Worm (Caenorhabditis elegans) whole organism, young adult: ENCODE data around the gene garr-1.

ENCODE experiments used
- B0035.1 ChIP-seq: sonication (generic microtip); optimal IDR thresholded peaks from 2 replicates; lab custom pipeline; 2016; ENCODE audit warnings: missing genetic modification characterization, mild to moderate bottlenecking, missing compliant biosample characterization, missing genotype, missing genetic modification reagents
- B0336.3 ChIP-seq: fragments of 200-800 bp; sonication (Bioruptor generic); IDR thresholded peaks from 2 replicates; pipeline ENCODE4 v1.3.6; 2022; ENCODE audit warnings: missing genetic modification characterization, missing compliant biosample characterization
- F33H1.4 ChIP-seq: fragments of 200-800 bp; sonication (Bioruptor generic); IDR thresholded peaks from 2 replicates; pipeline ENCODE4 v1.3.6; 2022; ENCODE audit warnings: missing genetic modification reagents, missing genetic modification characterization, missing compliant biosample characterization
- F52B5.7 ChIP-seq: sonication (generic microtip); optimal IDR thresholded peaks from 2 replicates; lab custom pipeline; 2016; ENCODE audit warnings: mild to moderate bottlenecking, missing genetic modification characterization, missing compliant biosample characterization
- K11D2.4 ChIP-seq: fragments of 200-800 bp; sonication (Bioruptor generic); IDR thresholded peaks from 2 replicates; pipeline ENCODE4 v1.3.6; 2022; ENCODE audit warnings: missing genetic modification reagents, missing genetic modification characterization, missing compliant biosample characterization
- Y53F4B.3 ChIP-seq: fragments of 200-800 bp; sonication (Bioruptor generic); IDR thresholded peaks from 2 replicates; pipeline ENCODE4 v1.3.6; 2022; ENCODE audit warnings: missing genetic modification reagents, missing genetic modification characterization, missing compliant biosample characterization
- Y53G8AR.9 ChIP-seq: fragments of 200-800 bp; sonication (Bioruptor generic); conservative IDR thresholded peaks from 2 replicates; pipeline ENCODE4 v1.3.6; 2022; ENCODE audit warnings: missing genetic modification reagents, missing genetic modification characterization, missing compliant biosample characterization
- Y56A3A.18 ChIP-seq: fragments of 200-800 bp; sonication (Bioruptor generic); IDR thresholded peaks from 2 replicates; pipeline ENCODE4 v1.3.6; 2022; ENCODE audit warnings: missing genetic modification reagents, missing genetic modification characterization, missing compliant biosample characterization
- Y95B8A.8 ChIP-seq: fragments of 200-800 bp; sonication (Bioruptor generic); IDR thresholded peaks from 2 replicates; pipeline ENCODE4 v1.3.6; 2022; ENCODE audit warnings: missing genetic modification reagents, missing genetic modification characterization, missing compliant biosample characterization
- akir-1 ChIP-seq: fragments of 200-800 bp; sonication (Bioruptor generic); optimal IDR thresholded peaks from 2 replicates; lab custom pipeline; 2018; ENCODE audit warnings: mild to moderate bottlenecking, missing genetic modification characterization, moderate library complexity, missing compliant biosample characterization
- ama-1 ChIP-seq, 3 experiments: fragments of 150-350 bp in 1 of 3; sonication (generic microtip) in 2 of 3; optimal IDR thresholded peaks; 2 replicates each; lab custom pipeline; 2014 to 2018; ENCODE audit warnings: missing biosample characterization in 2 of 3, missing genetic modification characterization in 2 of 3, missing genetic modification reagents in 2 of 3
- aptf-3 ChIP-seq: fragments of 200-800 bp; sonication (Bioruptor generic); IDR thresholded peaks from 2 replicates; pipeline ENCODE4 v1.3.6; 2022; ENCODE audit warnings: missing genetic modification characterization, missing compliant biosample characterization
- athp-1 ChIP-seq: sonication (generic microtip); optimal IDR thresholded peaks from 2 replicates; lab custom pipeline; 2017; ENCODE audit warnings: mild to moderate bottlenecking, missing genetic modification characterization, missing compliant biosample characterization
- attf-3 ChIP-seq: fragments of 200-800 bp; sonication (Bioruptor generic); conservative IDR thresholded peaks from 2 replicates; pipeline ENCODE4 v1.3.6; 2022; ENCODE audit warnings: missing genetic modification reagents, missing genetic modification characterization, missing compliant biosample characterization
- attf-5 ChIP-seq: fragments of 200-800 bp; sonication (Bioruptor generic); optimal IDR thresholded peaks from 2 replicates; lab custom pipeline; 2018; ENCODE audit warnings: mild to moderate bottlenecking, missing genetic modification characterization, missing compliant biosample characterization
- cebp-1 ChIP-seq, 2 experiments: fragments of 200-800 bp in 1 of 2; sonication (Bioruptor generic) in 1 of 2; sonication (generic microtip) in 1 of 2; IDR thresholded peaks in 1 of 2; optimal IDR thresholded peaks in 1 of 2; 2 replicates each; pipeline versions ENCODE4 v1.3.6 to Lab custom; 2017 to 2022; ENCODE audit warnings: missing compliant biosample characterization in 2 of 2, missing genetic modification characterization in 2 of 2, mild to moderate bottlenecking in 1 of 2, missing genetic modification reagents in 1 of 2, moderate library complexity in 1 of 2
- cebp-2 ChIP-seq: fragments of 200-800 bp; sonication (Bioruptor generic); IDR thresholded peaks from 2 replicates; pipeline ENCODE4 v1.3.6; 2022; ENCODE audit warnings: missing genetic modification characterization, missing compliant biosample characterization
- ceh-27 ChIP-seq: fragments of 200-800 bp; sonication (Bioruptor generic); optimal IDR thresholded peaks from 2 replicates; lab custom pipeline; 2018; ENCODE audit warnings: mild to moderate bottlenecking, missing genetic modification characterization, moderate library complexity, missing compliant biosample characterization
- chd-7 ChIP-seq: sonication (generic microtip); optimal IDR thresholded peaks from 2 replicates; lab custom pipeline; 2016; ENCODE audit warnings: mild to moderate bottlenecking, missing genetic modification characterization, moderate library complexity, missing compliant biosample characterization
- die-1 ChIP-seq: sonication (generic microtip); optimal IDR thresholded peaks from 2 replicates; lab custom pipeline; 2016; ENCODE audit warnings: missing genotype, mild to moderate bottlenecking, missing genetic modification characterization, missing compliant biosample characterization
- dpff-1 ChIP-seq: sonication (generic microtip); optimal IDR thresholded peaks from 2 replicates; lab custom pipeline; 2017; ENCODE audit warnings: mild to moderate bottlenecking, missing genetic modification characterization, missing compliant biosample characterization
- efl-1 ChIP-seq: fragments of 150-350 bp; optimal IDR thresholded peaks from 2 replicates; lab custom pipeline; 2014; ENCODE audit warnings: missing biosample characterization, missing genetic modification reagents, missing genetic modification characterization
- ekl-4 ChIP-seq: fragments of 200-800 bp; sonication (Bioruptor generic); IDR thresholded peaks from 2 replicates; pipeline ENCODE4 v1.3.6; 2022; ENCODE audit warnings: missing genetic modification reagents, missing genetic modification characterization, missing compliant biosample characterization
- fkh-3 ChIP-seq: sonication (generic microtip); optimal IDR thresholded peaks from 2 replicates; lab custom pipeline; 2016; ENCODE audit warnings: mild to moderate bottlenecking, missing genetic modification characterization, missing compliant biosample characterization
- hrde-1 ChIP-seq: sonication (generic microtip); optimal IDR thresholded peaks from 2 replicates; lab custom pipeline; 2016; ENCODE audit warnings: missing genetic modification characterization, mild to moderate bottlenecking, missing compliant biosample characterization, moderate library complexity, missing genotype, missing genetic modification reagents, borderline replicate concordance
- lin-35 ChIP-seq, 3 experiments: fragments of 150-350 bp in 2 of 3; sonication (generic microtip) in 1 of 3; optimal IDR thresholded peaks; 2 replicates each; lab custom pipeline; 2014 to 2018; ENCODE audit warnings: missing biosample characterization in 3 of 3, missing genetic modification characterization in 3 of 3, missing genetic modification reagents in 3 of 3
- lin-54 ChIP-seq: fragments of 200-800 bp; sonication (Bioruptor generic); optimal IDR thresholded peaks from 2 replicates; lab custom pipeline; 2018; ENCODE audit warnings: mild to moderate bottlenecking, missing genetic modification characterization, missing compliant biosample characterization
- lir-1 ChIP-seq: fragments of 200-800 bp; sonication (Bioruptor generic); conservative IDR thresholded peaks from 2 replicates; pipeline ENCODE4 v1.3.6; 2022; ENCODE audit warnings: missing genetic modification reagents, missing genetic modification characterization, missing compliant biosample characterization
- madf-6 ChIP-seq: fragments of 200-800 bp; sonication (Bioruptor generic); IDR thresholded peaks from 2 replicates; pipeline ENCODE4 v1.3.6; 2022; ENCODE audit warnings: missing genetic modification reagents, missing genetic modification characterization, missing compliant biosample characterization
- mes-4 ChIP-seq: sonication (generic microtip); optimal IDR thresholded peaks from 2 replicates; lab custom pipeline; 2016; ENCODE audit warnings: missing genotype, missing genetic modification characterization, missing compliant biosample characterization
- nfyb-1 ChIP-seq: fragments of 200-800 bp; sonication (Bioruptor generic); IDR thresholded peaks from 2 replicates; pipeline ENCODE4 v1.3.6; 2022; ENCODE audit warnings: missing genetic modification reagents, missing genetic modification characterization, missing compliant biosample characterization
- nhr-90 ChIP-seq: sonication (generic microtip); optimal IDR thresholded peaks from 2 replicates; lab custom pipeline; 2016; ENCODE audit warnings: missing genotype, mild to moderate bottlenecking, missing genetic modification characterization, missing compliant biosample characterization
- rcor-1 ChIP-seq: fragments of 200-800 bp; sonication (Bioruptor generic); IDR thresholded peaks from 2 replicates; pipeline ENCODE4 v1.3.6; 2022; ENCODE audit warnings: missing genetic modification reagents, missing genetic modification characterization, missing compliant biosample characterization
- rec-8 ChIP-seq, 2 experiments: sonication (generic microtip); optimal IDR thresholded peaks; 2 replicates each; lab custom pipeline; 2016; ENCODE audit warnings: mild to moderate bottlenecking in 2 of 2, missing genetic modification characterization in 2 of 2, missing genetic modification reagents in 2 of 2, missing genotype in 2 of 2, missing biosample characterization in 1 of 2, missing compliant biosample characterization in 1 of 2, moderate library complexity in 1 of 2
- repo-1 ChIP-seq: sonication (generic microtip); optimal IDR thresholded peaks from 2 replicates; lab custom pipeline; 2017; ENCODE audit warnings: mild to moderate bottlenecking, missing genetic modification characterization, missing compliant biosample characterization
- sdz-38 ChIP-seq: sonication (generic microtip); optimal IDR thresholded peaks from 2 replicates; lab custom pipeline; 2016; ENCODE audit warnings: missing genotype, missing genetic modification characterization, missing compliant biosample characterization
- sea-2 ChIP-seq: fragments of 200-800 bp; sonication (Bioruptor generic); IDR thresholded peaks from 2 replicates; pipeline ENCODE4 v1.3.6; 2022; ENCODE audit warnings: missing genetic modification characterization, missing compliant biosample characterization
- snpc-1.1 ChIP-seq: sonication (generic microtip); optimal IDR thresholded peaks from 2 replicates; lab custom pipeline; 2017; ENCODE audit warnings: missing genetic modification characterization, mild to moderate bottlenecking, missing compliant biosample characterization, antibody characterized with exemption, moderate library complexity, missing genotype, missing genetic modification reagents; ENCODE audit not compliant: insufficient read depth
- snpc-1.3 ChIP-seq: sonication (generic microtip); optimal IDR thresholded peaks from 2 replicates; lab custom pipeline; 2017; ENCODE audit warnings: missing genetic modification characterization, mild to moderate bottlenecking, missing compliant biosample characterization, antibody characterized with exemption, moderate library complexity, missing genotype, missing genetic modification reagents; ENCODE audit not compliant: insufficient read depth
- snpc-3.4 ChIP-seq: sonication (generic microtip); optimal IDR thresholded peaks from 2 replicates; lab custom pipeline; 2017; ENCODE audit warnings: missing genetic modification characterization, mild to moderate bottlenecking, missing compliant biosample characterization, antibody characterized with exemption, moderate library complexity, missing genotype, missing genetic modification reagents
- tbx-9 ChIP-seq: sonication (generic microtip); optimal IDR thresholded peaks from 2 replicates; lab custom pipeline; 2016; ENCODE audit warnings: borderline replicate concordance, missing genetic modification characterization, inconsistent platforms, missing compliant biosample characterization
- unc-130 ChIP-seq: sonication (generic microtip); optimal IDR thresholded peaks from 2 replicates; lab custom pipeline; 2016; ENCODE audit warnings: missing genetic modification reagents, missing genetic modification characterization, missing compliant biosample characterization
- ztf-18 ChIP-seq: sonication (generic microtip); optimal IDR thresholded peaks from 2 replicates; lab custom pipeline; 2016; ENCODE audit warnings: missing genotype, mild to moderate bottlenecking, missing genetic modification characterization, missing compliant biosample characterization
- ztf-25 ChIP-seq: fragments of 200-800 bp; sonication (Bioruptor generic); IDR thresholded peaks from 2 replicates; pipeline ENCODE4 v1.3.6; 2022; ENCODE audit warnings: missing genetic modification reagents, missing genetic modification characterization, missing compliant biosample characterization
- ztf-3 ChIP-seq: fragments of 200-800 bp; sonication (Bioruptor generic); optimal IDR thresholded peaks from 2 replicates; lab custom pipeline; 2018; ENCODE audit warnings: mild to moderate bottlenecking, missing genetic modification characterization, missing compliant biosample characterization

Gene garr-1

DNA sequence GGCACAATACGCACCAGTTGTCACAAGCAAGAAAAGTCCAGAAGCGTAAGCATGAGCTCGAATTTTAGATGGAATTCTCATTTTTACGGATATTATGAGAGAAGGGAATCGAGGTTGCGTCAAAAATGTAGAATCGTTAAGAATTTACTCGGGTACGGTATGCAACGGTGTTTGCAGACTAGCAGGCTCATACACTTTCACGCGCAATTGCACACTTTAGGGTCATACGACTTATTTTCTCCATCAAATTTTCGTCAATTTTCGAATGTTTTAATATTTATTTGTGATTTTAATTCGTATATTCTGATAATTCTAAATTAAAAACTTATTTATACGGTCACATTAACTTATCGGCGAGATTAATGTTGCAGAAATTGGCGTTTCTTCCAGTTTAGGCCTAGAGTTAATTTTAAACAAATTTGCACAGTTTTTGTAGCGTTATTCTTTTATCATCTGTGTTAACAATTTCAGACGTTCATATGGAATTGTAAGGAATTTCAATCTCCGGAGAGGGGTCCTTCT lies 32.5 kb upstream of the garr-1 start, which contains the start of the genes T07A9.15 and nog-1 (continued):
- TF ChIP-seq ztf-25 (GFP tag; lab: Robert Waterston, UW): no peak
- TF ChIP-seq lir-1 (GFP tag; lab: Robert Waterston, UW): no peak
- TF ChIP-seq snpc-3.4: peak; percentile 66
- no peak for TF ChIP-seq nhr-90
- TF ChIP-seq aptf-3 (GFP tag; lab: Robert Waterston, UW): no peak
- no peak for TF ChIP-seq sdz-38
- TF ChIP-seq rec-8 (tag; optimal IDR thresholded peaks at IDR 0.05; lab: Kevin White, UChicago): no peak
- TF ChIP-seq unc-130: no peak
- peak; percentile 53 for TF ChIP-seq ceh-27 (GFP tag; lab: Kevin White, UChicago)
- no peak for TF ChIP-seq Y53F4B.3 (GFP tag; lab: Robert Waterston, UW)
- no peak for TF ChIP-seq attf-5
- TF ChIP-seq athp-1 (tag; lab: Kevin White, UChicago): no peak
- TF ChIP-seq chd-7: no peak
- TF ChIP-seq lin-54 (GFP tag; lab: Kevin White, UChicago): peak; percentile 49
- no peak for TF ChIP-seq Y95B8A.8 (GFP tag; lab: Robert Waterston, UW)
- no peak for TF ChIP-seq die-1
- TF ChIP-seq ztf-18 (tag; lab: Kevin White, UChicago): no peak
- no peak for TF ChIP-seq ama-1 (optimal IDR thresholded peaks at IDR 0.05; lab: Kevin White, UChicago)
- no peak for TF ChIP-seq ama-1 (GFP tag; optimal IDR thresholded peaks at IDR 0.05; lab: Kevin White, UChicago)
- no peak for TF ChIP-seq mes-4
- TF ChIP-seq hrde-1 (tag; lab: Kevin White, UChicago): no peak
- no peak for TF ChIP-seq rcor-1 (GFP tag; lab: Robert Waterston, UW)
- no peak for TF ChIP-seq attf-3 (GFP tag; lab: Robert Waterston, UW)

DNA sequence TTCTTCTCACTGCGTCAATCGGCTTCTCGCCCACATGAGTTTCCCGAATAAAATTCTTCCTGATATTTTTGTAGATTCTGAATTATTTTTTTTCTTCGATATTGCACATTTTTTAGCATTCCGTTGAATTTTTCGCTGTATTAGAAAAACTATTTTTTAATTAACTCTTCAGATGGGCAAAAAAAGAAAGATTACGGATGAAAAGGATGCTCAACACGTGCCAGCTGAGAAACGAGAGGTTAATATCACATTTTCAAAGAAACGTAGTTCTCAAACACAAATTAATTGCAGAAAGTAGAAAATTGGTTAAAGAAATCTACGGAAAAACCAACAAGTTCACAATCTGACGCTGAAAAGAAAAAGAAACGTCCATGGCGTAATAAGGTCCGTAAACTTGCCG lies 29.6 kb upstream of the garr-1 start, which contains the start of gene rrp-8:
TSS of gene rrp-8 (plus strand) at position 173 of the 400 bp plus-strand sequence.
- TF ChIP-seq K11D2.4 (no peak), Y95B8A.8 (GFP tag; lab: Robert Waterston, UW) (no peak), sea-2 (GFP tag; lab: Robert Waterston, UW) (no peak), snpc-1.3 (tag; lab: Kevin White, UChicago) (peak; percentile 52), rcor-1 (GFP tag; lab: Robert Waterston, UW) (no peak), cebp-2 (GFP tag; lab: Robert Waterston, UW) (no peak), efl-1 (no peak), nfyb-1 (GFP tag; lab: Robert Waterston, UW) (0 out of 2 replicates have a peak, but pooled peaks have one; percentile 43), snpc-1.1 (tag; lab: Kevin White, UChicago) (peak; percentile 51), F33H1.4 (GFP tag; lab: Robert Waterston, UW) (no peak), ztf-3 (GFP tag; lab: Kevin White, UChicago) (no peak), madf-6 (GFP tag; lab: Robert Waterston, UW) (peak; percentile 17; the same call in 1 of the 2 replicates), lin-54 (GFP tag; lab: Kevin White, UChicago) (peak; percentile 16), unc-130 (no peak), tbx-9 (tag; lab: Kevin White, UChicago) (peak; percentile 3), dpff-1 (tag; lab: Kevin White, UChicago) (peak; percentile 31), ztf-18 (tag; lab: Kevin White, UChicago) (no peak), hrde-1 (tag; lab: Kevin White, UChicago) (peak; percentile 66), ekl-4 (GFP tag; lab: Robert Waterston, UW) (peak; percentile 61; the same call in 1 of the 2 replicates), akir-1 (GFP tag; lab: Kevin White, UChicago) (no peak), cebp-1 (GFP tag; IDR thresholded peaks at IDR 0.05; lab: Robert Waterston, UW) (no peak), cebp-1 (tag; optimal IDR thresholded peaks at IDR 0.05; lab: Kevin White, UChicago) (peak; percentile 26), repo-1 (tag; lab: Kevin White, UChicago) (peak; percentile 26), Y53G8AR.9 (GFP tag; lab: Robert Waterston, UW) (no peak), B0035.1 (tag; lab: Kevin White, UChicago) (peak; percentile 30), snpc-3.4 (peak; percentile 57), lin-35 (GFP tag; optimal IDR thresholded peaks at IDR 0.05; lab: Kevin White, UChicago) (peak in 1 of 3 experiments; percentile 32), fkh-3 (tag; lab: Kevin White, UChicago) (no peak), F52B5.7 (tag; lab: Kevin White, UChicago) (no peak), rec-8 (tag; optimal IDR thresholded peaks at IDR 0.05; lab: Kevin White, UChicago) (no peak), Y56A3A.18 (GFP tag; lab: Robert Waterston, UW) (no peak), B0336.3 (peak; percentile 32)
